Worm (Caenorhabditis elegans) whole organism, midembryonic: ENCODE results near the gene F15G9.5.

Source experiments
- T22C8.4 ChIP-seq: fragments of 200-800 bp; sonication (Bioruptor generic); IDR thresholded peaks from 2 replicates; pipeline ENCODE4 v1.3.6; 2022; ENCODE audit warnings: missing genetic modification characterization, missing compliant biosample characterization
- cog-1 ChIP-seq: sonication (generic microtip); optimal IDR thresholded peaks from 2 replicates; lab custom pipeline; 2016; ENCODE audit warnings: missing genetic modification characterization, missing compliant biosample characterization
- ref-1 ChIP-seq: fragments of 200-800 bp; sonication (Bioruptor generic); conservative IDR thresholded peaks from 2 replicates; pipeline ENCODE4 v1.3.6; 2022; ENCODE audit warnings: missing genetic modification reagents, missing genetic modification characterization, missing compliant biosample characterization
- tab-1 ChIP-seq: fragments of 200-800 bp; sonication (Bioruptor generic); IDR thresholded peaks from 2 replicates; pipeline ENCODE4 v1.3.6; 2022; ENCODE audit warnings: missing genetic modification characterization, missing compliant biosample characterization

ce11 chrX:9737730-9738129 is at the start of gene F15G9.5:
- TF ChIP-seq cog-1 (tag; lab: Kevin White, UChicago) = no peak
- no peak for TF ChIP-seq tab-1 (GFP tag; lab: Robert Waterston, UW)
- no peak for TF ChIP-seq ref-1 (GFP tag; lab: Robert Waterston, UW)
- TF ChIP-seq T22C8.4 (GFP tag; lab: Robert Waterston, UW) = no peak
